Fruit fly (Drosophila melanogaster): ENCODE results near the gene Rnf11.

Gene Rnf11

DNA sequence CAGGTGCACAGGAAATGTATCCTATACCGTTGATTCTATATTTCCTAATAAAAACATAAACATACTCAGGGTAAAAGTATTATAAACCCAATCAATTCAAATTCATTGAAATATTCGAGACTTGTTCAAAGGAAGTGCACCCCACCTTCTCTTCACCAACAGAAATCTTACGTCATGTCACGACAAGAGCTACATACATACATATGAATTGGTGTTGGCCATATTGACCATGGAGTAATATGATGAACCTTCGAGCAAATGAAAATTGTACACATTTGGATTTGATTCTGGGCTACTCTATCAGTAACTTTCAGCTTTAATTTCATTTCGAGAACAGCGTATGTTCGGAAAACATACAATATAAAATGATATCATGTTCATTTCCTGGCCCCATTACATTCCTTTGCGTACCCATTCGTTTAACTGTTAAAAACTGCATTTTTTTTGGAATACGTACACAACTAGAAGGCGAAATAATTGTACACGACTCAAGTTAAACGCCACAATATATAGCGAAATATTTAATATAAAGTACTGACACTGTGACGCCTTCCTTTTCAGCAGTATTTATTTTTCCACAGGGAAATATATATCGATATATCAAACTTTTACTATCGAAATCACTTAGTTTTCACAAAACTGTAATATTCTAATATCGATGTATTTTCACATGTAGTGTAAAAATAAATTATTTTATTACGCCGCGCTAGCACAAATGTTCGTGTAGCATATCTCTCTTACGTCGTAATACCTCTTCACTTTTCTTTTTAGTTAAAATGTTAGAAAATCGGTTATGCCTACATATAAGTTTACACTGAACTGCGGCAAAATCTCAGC is 43.6 kb downstream of the Rnf11 start, which contains the start of gene PMCA:
TSS of gene PMCA (minus strand) at position 825 of the 837 bp plus-strand sequence.
- peak; percentile 98 for TF ChIP-seq vri (GFP tag; optimal IDR thresholded peaks at IDR 0.05)
- TF ChIP-seq Eip78C (GFP tag): peak; percentile 68
- no peak for TF ChIP-seq Sox14 (GFP tag; optimal IDR thresholded peaks at IDR 0.05)

DNA sequence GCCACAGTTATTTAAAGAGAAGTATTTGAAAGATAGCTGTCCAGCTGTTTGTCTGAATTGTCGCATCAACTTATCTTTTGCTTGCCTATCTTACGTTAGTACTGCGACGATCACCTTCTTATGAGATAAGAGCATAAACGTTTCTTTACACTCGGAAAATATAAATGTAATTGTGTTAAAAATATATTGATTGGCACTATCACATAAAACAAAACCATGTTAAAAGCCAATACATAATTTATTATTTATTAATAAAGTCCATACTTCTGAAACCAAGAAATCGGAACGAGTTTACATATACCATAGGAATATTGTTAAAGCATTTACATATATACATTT is 44.2 kb downstream of the Rnf11 start:
- no peak for TF ChIP-seq Hr4 (GFP tag; optimal IDR thresholded peaks at IDR 0.05)
- peak; percentile 61 for TF ChIP-seq Eip78C (GFP tag)

- TF ChIP-seq dsx (GFP tag; optimal IDR thresholded peaks at IDR 0.05; ENCODE audit: poor library complexity, severe bottlenecking) (no peak), CG8119 (GFP tag; IDR thresholded peaks at IDR 0.05) (no peak), Hr4 (GFP tag; optimal IDR thresholded peaks at IDR 0.05) (no peak), fkh (GFP tag; optimal IDR thresholded peaks at IDR 0.05) (no peak), esn (GFP tag; optimal IDR thresholded peaks at IDR 0.05) (peak; percentile 7), CG10631 (GFP tag; optimal IDR thresholded peaks at IDR 0.05) (peak; percentile 16), net (GFP tag; optimal IDR thresholded peaks at IDR 0.05) (no peak), CG31627 (GFP tag; optimal IDR thresholded peaks at IDR 0.05) (peak; percentile 28), Met (GFP tag; optimal IDR thresholded peaks at IDR 0.05) (peak; percentile 31), CG7368 (GFP tag; optimal IDR thresholded peaks at IDR 0.05) (no peak), OdsH (GFP tag; optimal IDR thresholded peaks at IDR 0.05) (no peak), CG3032 (tag; optimal IDR thresholded peaks at IDR 0.05) (peak; percentile 1), CG6808 (GFP tag; optimal IDR thresholded peaks at IDR 0.05) (no peak)
These were observed 45.1 kb downstream of the Rnf11 start, which contains the start of gene Hcf for dm6 chr4:359759-360290. Gene Hcf, plus strand, starts transcription at chr4:359938.

- TF ChIP-seq fkh (GFP tag; optimal IDR thresholded peaks at IDR 0.05) (no peak), CG6854 (GFP tag; optimal IDR thresholded peaks at IDR 0.05) (no peak), dsx (GFP tag; optimal IDR thresholded peaks at IDR 0.05; ENCODE audit: poor library complexity, severe bottlenecking) (no peak), CG31627 (GFP tag; optimal IDR thresholded peaks at IDR 0.05) (no peak), Ets96B (tag; optimal IDR thresholded peaks at IDR 0.05) (no peak), CG11762 (GFP tag; optimal IDR thresholded peaks at IDR 0.05; ENCODE audit: insufficient read depth) (no peak), cyc (GFP tag; optimal IDR thresholded peaks at IDR 0.05) (no peak), Hr39 (GFP tag; optimal IDR thresholded peaks at IDR 0.05) (no peak), salr (GFP tag; optimal IDR thresholded peaks at IDR 0.05) (no peak), dac (GFP tag; optimal IDR thresholded peaks at IDR 0.05) (no peak), CG8119 (GFP tag; IDR thresholded peaks at IDR 0.05) (no peak), CG6792 (GFP tag; optimal IDR thresholded peaks at IDR 0.05) (no peak), CG15336 (GFP tag; IDR thresholded peaks at IDR 0.05) (no peak), pdm3 (GFP tag; optimal IDR thresholded peaks at IDR 0.05) (no peak), CG10631 (GFP tag; optimal IDR thresholded peaks at IDR 0.05) (no peak), Hr38 (GFP tag; optimal IDR thresholded peaks at IDR 0.05) (no peak), CG3032 (tag; optimal IDR thresholded peaks at IDR 0.05) (no peak), net (GFP tag; optimal IDR thresholded peaks at IDR 0.05) (no peak)
These were observed 64.4 kb downstream of the Rnf11 start for dm6 chr4:379142-379541.

dm6 chr4:380462-380861 is 65.7 kb downstream of the Rnf11 start:
- TF ChIP-seq CG11294 (GFP tag; IDR thresholded peaks at IDR 0.05): no peak
- TF ChIP-seq Eip75B (GFP tag; optimal IDR thresholded peaks at IDR 0.05): no peak
- no peak for TF ChIP-seq esn (GFP tag; optimal IDR thresholded peaks at IDR 0.05)
- TF ChIP-seq ss (GFP tag; optimal IDR thresholded peaks at IDR 0.05): peak in 1 of 2 experiments; percentile 16
- no peak for TF ChIP-seq CG8119 (GFP tag; IDR thresholded peaks at IDR 0.05)
- TF ChIP-seq svp (GFP tag): no peak
- TF ChIP-seq Sox102F (GFP tag; optimal IDR thresholded peaks at IDR 0.05): peak; percentile 18
- no peak for TF ChIP-seq Hr38 (GFP tag; optimal IDR thresholded peaks at IDR 0.05)
- TF ChIP-seq CG6854 (GFP tag; optimal IDR thresholded peaks at IDR 0.05): no peak
- TF ChIP-seq fkh (GFP tag; optimal IDR thresholded peaks at IDR 0.05): no peak
- no peak for TF ChIP-seq CG11902 (GFP tag; optimal IDR thresholded peaks at IDR 0.05)
- no peak for TF ChIP-seq achi (GFP tag; optimal IDR thresholded peaks at IDR 0.05)
- TF ChIP-seq CG3919 (GFP tag; optimal IDR thresholded peaks at IDR 0.05): no peak
- no peak for TF ChIP-seq vri (GFP tag; optimal IDR thresholded peaks at IDR 0.05)
- TF ChIP-seq Eip78C (GFP tag): peak; percentile 48
- TF ChIP-seq CG6808 (GFP tag; optimal IDR thresholded peaks at IDR 0.05): no peak
- TF ChIP-seq CG1621 (tag; optimal IDR thresholded peaks at IDR 0.05): peak; percentile 91
- TF ChIP-seq dsx (GFP tag; optimal IDR thresholded peaks at IDR 0.05; ENCODE audit: poor library complexity, severe bottlenecking): no peak

Measured in whole organism, prepupa.